Fruit fly (Drosophila melanogaster) whole organism, embryonic: Measurements from ENCODE around the gene CG33203.
A peak's percentile ranks its signal among the peaks of the same experiment; 100 is the strongest.

Source experiments
- Atf3 ChIP-seq: fragments of 200-800 bp; sonication (Bioruptor generic); optimal IDR thresholded peaks from 3 replicates; lab custom pipeline; 2016; ENCODE audit warnings: missing biosample characterization, missing genetic modification characterization
- C15 ChIP-seq: fragments of 200-800 bp; sonication (Bioruptor generic); IDR thresholded peaks from 3 replicates; pipeline ENCODE4 v1.3.6; 2022; ENCODE audit warnings: missing biosample characterization, missing genetic modification characterization
- CG13424 ChIP-seq: fragments of 200-800 bp; sonication (Bioruptor generic); optimal IDR thresholded peaks from 2 replicates; lab custom pipeline; 2019; ENCODE audit warnings: missing biosample characterization, mild to moderate bottlenecking, missing genetic modification characterization, moderate library complexity
- CG13894 ChIP-seq: fragments of 200-800 bp; sonication (Bioruptor generic); optimal IDR thresholded peaks from 3 replicates; lab custom pipeline; 2018; ENCODE audit warnings: missing biosample characterization, mild to moderate bottlenecking, missing genetic modification characterization, moderate library complexity
- CG14965 ChIP-seq: fragments of 200-800 bp; sonication (Bioruptor generic); optimal IDR thresholded peaks from 2 replicates; lab custom pipeline; 2016; ENCODE audit warnings: missing biosample characterization, missing genetic modification characterization, borderline replicate concordance
- CG15011 ChIP-seq: fragments of 200-800 bp; sonication (Bioruptor generic); optimal IDR thresholded peaks from 3 replicates; lab custom pipeline; 2018; ENCODE audit warnings: missing biosample characterization, mild to moderate bottlenecking, missing genetic modification characterization
- CG15514 ChIP-seq: fragments of 200-800 bp; sonication (Bioruptor generic); optimal IDR thresholded peaks from 3 replicates; lab custom pipeline; 2017; ENCODE audit warnings: missing biosample characterization, missing genetic modification characterization, mild to moderate bottlenecking, moderate library complexity, missing genetic modification reagents
- CG1647 ChIP-seq: fragments of 200-800 bp; sonication (Bioruptor generic); optimal IDR thresholded peaks from 3 replicates; lab custom pipeline; 2016; ENCODE audit warnings: missing biosample characterization, missing genetic modification characterization
- CG17612 ChIP-seq: fragments of 200-800 bp; sonication (Bioruptor generic); IDR thresholded peaks from 2 replicates; pipeline ENCODE4 v1.3.6; 2022; ENCODE audit warnings: missing biosample characterization, missing genetic modification characterization
- CG2116 ChIP-seq: fragments of 200-800 bp; sonication (Bioruptor generic); optimal IDR thresholded peaks from 3 replicates; lab custom pipeline; 2018; ENCODE audit warnings: missing biosample characterization, mild to moderate bottlenecking, missing genetic modification characterization
- CG32767 ChIP-seq: fragments of 200-800 bp; sonication (Bioruptor generic); IDR thresholded peaks from 2 replicates; pipeline ENCODE4 v1.3.6; 2022; ENCODE audit warnings: missing biosample characterization, missing genetic modification characterization
- CG33213 ChIP-seq: fragments of 200-800 bp; sonication (Bioruptor generic); optimal IDR thresholded peaks from 3 replicates; lab custom pipeline; 2016; ENCODE audit warnings: missing biosample characterization, missing genetic modification characterization
- CG42726 ChIP-seq: fragments of 200-800 bp; sonication (Bioruptor generic); IDR thresholded peaks from 2 replicates; pipeline ENCODE4 v1.3.6; 2022; ENCODE audit warnings: missing biosample characterization, missing genetic modification characterization; ENCODE audit not compliant: partially characterized antibody
- CG4707 ChIP-seq: fragments of 200-800 bp; sonication (Bioruptor generic); optimal IDR thresholded peaks from 2 replicates; lab custom pipeline; 2018; ENCODE audit warnings: missing biosample characterization, mild to moderate bottlenecking, missing genetic modification characterization, moderate library complexity
- CG4854 ChIP-seq: fragments of 200-800 bp; sonication (Bioruptor generic); optimal IDR thresholded peaks from 2 replicates; lab custom pipeline; 2016; ENCODE audit warnings: missing biosample characterization, missing genetic modification characterization, inconsistent platforms
- CG6854 ChIP-seq: fragments of 200-800 bp; sonication (Bioruptor generic); optimal IDR thresholded peaks from 3 replicates; lab custom pipeline; 2017; ENCODE audit warnings: missing biosample characterization, mild to moderate bottlenecking, missing genetic modification characterization
- CG7372 ChIP-seq: fragments of 200-800 bp; sonication (Bioruptor generic); IDR thresholded peaks from 2 replicates; pipeline ENCODE4 v1.3.6; 2022; ENCODE audit warnings: missing biosample characterization, missing genetic modification characterization
- CG7556 ChIP-seq: fragments of 200-800 bp; sonication (Bioruptor generic); optimal IDR thresholded peaks from 2 replicates; lab custom pipeline; 2017; ENCODE audit warnings: missing biosample characterization, mild to moderate bottlenecking, missing genetic modification characterization
- CG9876 ChIP-seq: fragments of 200-800 bp; sonication (Bioruptor generic); optimal IDR thresholded peaks from 2 replicates; lab custom pipeline; 2016; ENCODE audit warnings: missing biosample characterization, missing genetic modification characterization
- CTCF ChIP-seq: fragments of 200-800 bp; sonication (Bioruptor generic); optimal IDR thresholded peaks from 2 replicates; lab custom pipeline; 2017; ENCODE audit warnings: missing biosample characterization, mild to moderate bottlenecking, missing genetic modification characterization, moderate library complexity
- Doc3 ChIP-seq: fragments of 200-800 bp; sonication (Bioruptor generic); IDR thresholded peaks from 3 replicates; pipeline ENCODE4 v1.3.6; 2022; ENCODE audit warnings: missing biosample characterization, missing genetic modification characterization; ENCODE audit not compliant: partially characterized antibody
- Eip74EF ChIP-seq, 2 experiments: fragments of 200-800 bp in 1 of 2; fragments of >200 bp in 1 of 2; sonication (Bioruptor generic) in 1 of 2; optimal IDR thresholded peaks; 2 replicates each; lab custom pipeline; 2017 to 2019; ENCODE audit warnings: missing biosample characterization in 2 of 2, missing genetic modification characterization in 2 of 2, mild to moderate bottlenecking in 1 of 2, moderate library complexity in 1 of 2
- H15 ChIP-seq: fragments of 200-800 bp; sonication (Bioruptor generic); IDR thresholded peaks from 3 replicates; pipeline ENCODE4 v1.3.6; 2022; ENCODE audit warnings: missing biosample characterization, missing genetic modification characterization
- Hand ChIP-seq: fragments of 200-800 bp; sonication (Bioruptor generic); optimal IDR thresholded peaks from 2 replicates; lab custom pipeline; 2017; ENCODE audit warnings: mild to moderate bottlenecking, missing biosample characterization, missing genetic modification reagents, missing genetic modification characterization
- Jarid2 ChIP-seq: fragments of 200-800 bp; sonication (Bioruptor generic); optimal IDR thresholded peaks from 3 replicates; lab custom pipeline; 2017; ENCODE audit warnings: mild to moderate bottlenecking, missing biosample characterization, missing genetic modification reagents, missing genetic modification characterization
- MTF-1 ChIP-seq: fragments of 200-800 bp; sonication (Bioruptor generic); optimal IDR thresholded peaks from 2 replicates; lab custom pipeline; 2018; ENCODE audit warnings: missing biosample characterization, mild to moderate bottlenecking, missing genetic modification characterization, borderline replicate concordance
- Mes4 ChIP-seq: fragments of 200-800 bp; sonication (Bioruptor generic); optimal IDR thresholded peaks from 2 replicates; lab custom pipeline; 2016; ENCODE audit warnings: missing biosample characterization, missing genetic modification characterization
- Mrtf ChIP-seq: fragments of 200-800 bp; sonication (Bioruptor generic); IDR thresholded peaks from 3 replicates; pipeline ENCODE4 v1.3.6; 2022; ENCODE audit warnings: missing biosample characterization, missing genetic modification characterization
- Opbp ChIP-seq: fragments of 200-800 bp; sonication (Bioruptor generic); IDR thresholded peaks from 3 replicates; pipeline ENCODE4 v1.3.6; 2022; ENCODE audit warnings: missing biosample characterization, missing genetic modification characterization; ENCODE audit not compliant: partially characterized antibody
- PHDP ChIP-seq: fragments of 200-800 bp; sonication (Bioruptor generic); optimal IDR thresholded peaks from 3 replicates; lab custom pipeline; 2018; ENCODE audit warnings: missing biosample characterization, mild to moderate bottlenecking, missing genetic modification characterization, moderate library complexity
- Sox102F ChIP-seq: fragments of 200-800 bp; sonication (Bioruptor generic); optimal IDR thresholded peaks from 2 replicates; lab custom pipeline; 2018; ENCODE audit warnings: missing biosample characterization, mild to moderate bottlenecking, missing genetic modification characterization, moderate library complexity
- TFAM ChIP-seq: fragments of 200-800 bp; sonication (Bioruptor generic); optimal IDR thresholded peaks from 2 replicates; lab custom pipeline; 2017; ENCODE audit warnings: missing biosample characterization, missing genetic modification characterization, inconsistent platforms
- amos ChIP-seq: fragments of 200-800 bp; sonication (Bioruptor generic); IDR thresholded peaks from 2 replicates; pipeline ENCODE4 v1.3.6; 2022; ENCODE audit warnings: missing biosample characterization, missing genetic modification characterization; ENCODE audit not compliant: partially characterized antibody
- ash1 ChIP-seq: fragments of 200-800 bp; sonication (Bioruptor generic); optimal IDR thresholded peaks from 2 replicates; lab custom pipeline; 2018; ENCODE audit warnings: missing biosample characterization, mild to moderate bottlenecking, missing genetic modification characterization
- danr ChIP-seq: fragments of 200-800 bp; sonication (Bioruptor generic); IDR thresholded peaks from 2 replicates; pipeline ENCODE4 v1.3.6; 2022; ENCODE audit warnings: missing biosample characterization, missing genetic modification characterization
- dm ChIP-seq: fragments of 200-800 bp; sonication (Bioruptor generic); optimal IDR thresholded peaks from 3 replicates; lab custom pipeline; 2016; ENCODE audit warnings: missing biosample characterization, missing genetic modification characterization
- fd3F ChIP-seq: fragments of 200-800 bp; sonication (Bioruptor generic); optimal IDR thresholded peaks from 2 replicates; lab custom pipeline; 2018; ENCODE audit warnings: missing biosample characterization, mild to moderate bottlenecking, missing genetic modification characterization, moderate library complexity
- gce ChIP-seq: fragments of 200-800 bp; sonication (Bioruptor generic); IDR thresholded peaks from 3 replicates; pipeline ENCODE4 v1.3.6; 2022; ENCODE audit warnings: missing biosample characterization, missing genetic modification characterization
- hkb ChIP-seq, 2 experiments: fragments of 200-800 bp in 1 of 2; fragments of >200 bp in 1 of 2; sonication (Bioruptor generic) in 1 of 2; IDR thresholded peaks in 1 of 2; optimal IDR thresholded peaks in 1 of 2; 2 replicates each; pipeline versions ENCODE4 v1.3.6 to Lab custom; 2017 to 2022; ENCODE audit warnings: missing biosample characterization in 1 of 2, missing genetic modification characterization in 1 of 2
- hth ChIP-seq: fragments of >200 bp; optimal IDR thresholded peaks from 2 replicates; lab custom pipeline; 2017; ENCODE audit warnings: inconsistent platforms
- jumu ChIP-seq: fragments of 200-800 bp; sonication (Bioruptor generic); optimal IDR thresholded peaks from 3 replicates; lab custom pipeline; 2016; ENCODE audit warnings: missing biosample characterization, missing genetic modification characterization
- pita ChIP-seq: fragments of 200-800 bp; sonication (Bioruptor generic); optimal IDR thresholded peaks from 2 replicates; lab custom pipeline; 2017; ENCODE audit warnings: missing biosample characterization, mild to moderate bottlenecking, missing genetic modification characterization
- repo ChIP-seq: fragments of 200-800 bp; sonication (Bioruptor generic); optimal IDR thresholded peaks from 2 replicates; lab custom pipeline; 2016; ENCODE audit warnings: missing biosample characterization, missing genetic modification characterization
- sr ChIP-seq: fragments of 200-800 bp; sonication (Bioruptor generic); IDR thresholded peaks from 3 replicates; pipeline ENCODE4 v1.3.6; 2022; ENCODE audit warnings: missing biosample characterization, missing genetic modification characterization
- ssp ChIP-seq: fragments of 200-800 bp; sonication (Bioruptor generic); IDR thresholded peaks from 2 replicates; pipeline ENCODE4 v1.3.6; 2022; ENCODE audit warnings: missing biosample characterization, missing genetic modification characterization
- stwl ChIP-seq: fragments of 200-800 bp; sonication (Bioruptor generic); optimal IDR thresholded peaks from 3 replicates; lab custom pipeline; 2018; ENCODE audit warnings: missing biosample characterization, mild to moderate bottlenecking, missing genetic modification characterization, moderate library complexity
- sug ChIP-seq: fragments of 200-800 bp; optimal IDR thresholded peaks from 2 replicates; lab custom pipeline; 2019; ENCODE audit warnings: missing biosample characterization, mild to moderate bottlenecking, missing genetic modification characterization, moderate library complexity
- tin ChIP-seq: fragments of 200-800 bp; sonication (Bioruptor generic); optimal IDR thresholded peaks from 3 replicates; lab custom pipeline; 2016; ENCODE audit warnings: missing biosample characterization, missing genetic modification characterization
- toy ChIP-seq: fragments of 200-800 bp; sonication (Bioruptor generic); IDR thresholded peaks from 2 replicates; pipeline ENCODE4 v1.3.6; 2022; ENCODE audit warnings: missing biosample characterization, missing genetic modification characterization
- zfh1 ChIP-seq: fragments of 200-800 bp; sonication (Bioruptor generic); IDR thresholded peaks from 3 replicates; pipeline ENCODE4 v1.3.6; 2022; ENCODE audit warnings: missing biosample characterization, missing genetic modification characterization
- zfh2 ChIP-seq: fragments of 200-800 bp; sonication (Bioruptor generic); optimal IDR thresholded peaks from 2 replicates; lab custom pipeline; 2016; ENCODE audit warnings: missing biosample characterization, missing genetic modification characterization

Gene CG33203

DNA sequence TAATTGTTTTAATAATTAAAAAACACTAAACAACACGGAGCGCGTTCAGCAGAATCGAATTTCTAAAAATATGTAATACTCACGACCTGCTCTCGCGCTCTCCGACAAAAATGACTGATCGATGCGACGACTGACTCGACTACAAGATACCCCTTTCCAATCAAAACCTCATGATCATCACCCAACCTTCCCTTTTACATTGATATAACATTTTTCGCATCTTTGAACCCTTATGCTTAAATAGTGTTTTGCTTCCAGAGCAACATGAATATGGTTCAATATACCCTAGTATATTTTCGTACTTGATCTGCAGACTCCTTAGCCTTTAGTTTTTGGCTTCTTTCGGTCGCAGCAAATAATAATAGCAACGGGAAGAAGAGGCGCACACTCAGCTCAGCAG lies 24.2 kb upstream of the CG33203 start:
- TF ChIP-seq zfh2 (GFP tag; lab: Kevin White, UChicago) (peak; percentile 71), CG1647 (GFP tag; lab: Kevin White, UChicago) (peak; percentile 51), Mrtf (GFP tag; lab: Robert Waterston, UW) (peak; percentile 68), Doc3 (GFP tag; lab: Robert Waterston, UW) (no peak), CG9876 (GFP tag; lab: Kevin White, UChicago) (peak; percentile 59), CG6854 (GFP tag; lab: Kevin White, UChicago) (peak; percentile 43), danr (peak; percentile 72), stwl (no peak), CG14965 (GFP tag; lab: Kevin White, UChicago) (no peak), H15 (GFP tag; lab: Robert Waterston, UW) (peak; percentile 82), CG2116 (no peak), CG7556 (GFP tag; lab: Kevin White, UChicago) (peak; percentile 43), pita (GFP tag; lab: Kevin White, UChicago) (no peak), C15 (GFP tag; lab: Robert Waterston, UW) (no peak), TFAM (GFP tag; lab: Kevin White, UChicago) (no peak), sr (GFP tag; lab: Robert Waterston, UW) (peak; percentile 69; the same call in 2 of the 3 replicates), CG15011 (peak; percentile 38), gce (GFP tag; lab: Robert Waterston, UW) (no peak), jumu (GFP tag; lab: Kevin White, UChicago) (peak; percentile 75), CG15514 (GFP tag; lab: Kevin White, UChicago) (no peak), zfh1 (GFP tag; lab: Robert Waterston, UW) (peak; percentile 89), CG7372 (GFP tag; lab: Robert Waterston, UW) (peak; percentile 32; the same call in 1 of the 2 replicates), CG17612 (no peak), Eip74EF (GFP tag; optimal IDR thresholded peaks at IDR 0.05; lab: Kevin White, UChicago) (peak in 1 of 2 experiments; percentile 51), CG4707 (GFP tag; lab: Kevin White, UChicago) (peak; percentile 3), Hand (GFP tag; lab: Kevin White, UChicago) (no peak), Atf3 (peak; percentile 24), CG13894 (tag; lab: Kevin White, UChicago) (no peak), CG4854 (GFP tag; lab: Kevin White, UChicago) (no peak), CTCF (GFP tag; lab: Kevin White, UChicago) (no peak), hth (no peak), CG33213 (GFP tag; lab: Kevin White, UChicago) (no peak), ssp (GFP tag; lab: Robert Waterston, UW) (peak; percentile 71), ash1 (GFP tag; lab: Kevin White, UChicago) (no peak), MTF-1 (GFP tag; lab: Kevin White, UChicago) (peak; percentile 12), repo (GFP tag; lab: Kevin White, UChicago) (peak; percentile 63), tin (GFP tag; lab: Kevin White, UChicago) (peak; percentile 71), PHDP (tag; lab: Kevin White, UChicago) (peak; percentile 73), dm (GFP tag; lab: Kevin White, UChicago) (peak; percentile 65), Jarid2 (GFP tag; lab: Kevin White, UChicago) (peak; percentile 17), CG32767 (GFP tag; lab: Robert Waterston, UW) (peak; percentile 76), hkb (optimal IDR thresholded peaks at IDR 0.05; lab: Kevin White, UChicago) (no peak), hkb (GFP tag; IDR thresholded peaks at IDR 0.05; lab: Robert Waterston, UW) (peak; percentile 82), Opbp (GFP tag; lab: Robert Waterston, UW) (no peak), toy (GFP tag; lab: Robert Waterston, UW) (no peak), amos (GFP tag; lab: Robert Waterston, UW) (no peak), sug (tag; lab: Kevin White, UChicago) (peak; percentile 32), Sox102F (GFP tag; lab: Kevin White, UChicago) (peak; percentile 87), CG42726 (no peak), Mes4 (GFP tag; lab: Kevin White, UChicago) (peak; percentile 38), CG13424 (tag; lab: Kevin White, UChicago) (peak; percentile 72), fd3F (GFP tag; lab: Kevin White, UChicago) (peak; percentile 49)
